Worm (Caenorhabditis elegans): ENCODE data around the gene F42A6.1.

DNA sequence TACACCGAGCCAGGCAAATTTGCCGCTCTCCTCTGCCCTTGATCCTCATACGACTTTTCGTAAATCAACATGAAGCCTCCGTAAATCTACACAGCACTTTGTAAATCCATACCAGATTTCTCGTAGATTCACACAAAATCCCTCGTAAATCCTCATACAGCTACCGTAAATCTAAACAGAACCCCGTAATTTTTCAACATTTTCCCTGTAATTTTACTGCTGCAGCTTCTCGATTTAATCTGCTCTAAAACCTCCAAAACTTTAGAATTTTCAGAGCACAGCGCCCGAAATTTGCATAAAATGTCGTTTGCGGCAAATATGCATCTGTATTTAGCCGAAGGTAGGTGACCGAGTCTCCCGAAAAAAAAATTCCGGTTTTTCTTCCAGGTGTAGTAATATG is at the start of gene F42A6.1:
- TF ChIP-seq him-1 (tag; optimal IDR thresholded peaks at IDR 0.05) (no peak), dao-5 (tag; optimal IDR thresholded peaks at IDR 0.05) (no peak)

All from whole organism, L4/young adult.